Worm (Caenorhabditis elegans) whole organism, late embryonic: ENCODE measurements around the gene F44D12.2.

Source experiments
- C08G9.2 ChIP-seq: sonication (generic microtip); optimal IDR thresholded peaks from 2 replicates; lab custom pipeline; 2016; ENCODE audit warnings: mild to moderate bottlenecking, missing genetic modification characterization, moderate library complexity, missing compliant biosample characterization
- ceh-22 ChIP-seq: sonication (generic microtip); optimal IDR thresholded peaks from 2 replicates; lab custom pipeline; 2017; ENCODE audit warnings: missing biosample characterization, missing genetic modification characterization
- ceh-30 ChIP-seq: fragments of 150-350 bp; optimal IDR thresholded peaks from 2 replicates; lab custom pipeline; 2014; ENCODE audit warnings: missing biosample characterization, missing genetic modification characterization
- ceh-34 ChIP-seq: sonication (generic microtip); optimal IDR thresholded peaks from 2 replicates; lab custom pipeline; 2016; ENCODE audit warnings: mild to moderate bottlenecking, missing genetic modification characterization, missing compliant biosample characterization
- ceh-45 ChIP-seq: fragments of 200-800 bp; sonication (Bioruptor generic); IDR thresholded peaks from 2 replicates; pipeline ENCODE4 v1.3.6; 2022; ENCODE audit warnings: missing genetic modification reagents, missing genetic modification characterization, missing compliant biosample characterization
- ceh-9 ChIP-seq: sonication (generic microtip); optimal IDR thresholded peaks from 2 replicates; lab custom pipeline; 2016; ENCODE audit warnings: mild to moderate bottlenecking, missing genetic modification characterization, inconsistent platforms, missing compliant biosample characterization
- fkh-6 ChIP-seq: sonication (generic microtip); optimal IDR thresholded peaks from 2 replicates; lab custom pipeline; 2016; ENCODE audit warnings: missing genetic modification characterization, missing compliant biosample characterization
- hlh-30 ChIP-seq: sonication (generic microtip); optimal IDR thresholded peaks from 2 replicates; lab custom pipeline; 2017; ENCODE audit warnings: antibody characterized with exemption, missing genetic modification characterization, missing compliant biosample characterization; ENCODE audit not compliant: insufficient read depth
- hlh-8 ChIP-seq: sonication (generic microtip); optimal IDR thresholded peaks from 2 replicates; lab custom pipeline; 2016; ENCODE audit warnings: missing genotype, missing genetic modification characterization, missing compliant biosample characterization
- nfya-1 ChIP-seq: sonication (generic microtip); optimal IDR thresholded peaks from 2 replicates; lab custom pipeline; 2017; ENCODE audit warnings: missing genetic modification characterization, mild to moderate bottlenecking, missing compliant biosample characterization, antibody characterized with exemption, moderate library complexity
- nhr-11 ChIP-seq: fragments of 150-350 bp; optimal IDR thresholded peaks from 2 replicates; lab custom pipeline; 2014; ENCODE audit warnings: missing biosample characterization, missing genetic modification characterization
- pha-4 ChIP-seq: fragments of 150-350 bp; optimal IDR thresholded peaks from 2 replicates; lab custom pipeline; 2018; ENCODE audit warnings: missing biosample characterization, missing genetic modification reagents, missing genetic modification characterization
- sox-2 ChIP-seq: fragments of 200-800 bp; sonication (Bioruptor generic); IDR thresholded peaks from 2 replicates; pipeline ENCODE4 v1.3.6; 2022; ENCODE audit warnings: missing genetic modification reagents, missing genetic modification characterization, missing compliant biosample characterization
- tbx-7 ChIP-seq: sonication (generic microtip); optimal IDR thresholded peaks from 2 replicates; lab custom pipeline; 2016; ENCODE audit warnings: missing genotype, missing genetic modification characterization, missing compliant biosample characterization

ce11 chrIV:9972629-9973028, 44.9 kb downstream of the F44D12.2 start, which contains the start of the genes C47E12.12 and C47E12.10:
- TF ChIP-seq C08G9.2 = no peak
- no peak for TF ChIP-seq nhr-11 (tag; lab: Kevin White, UChicago)
- TF ChIP-seq sox-2 (GFP tag; lab: Robert Waterston, UW) = no peak
- no peak for TF ChIP-seq hlh-30 (tag; lab: Kevin White, UChicago)
- no peak for TF ChIP-seq pha-4 (tag; lab: Kevin White, UChicago)
- no peak for TF ChIP-seq ceh-9 (tag; lab: Kevin White, UChicago)
- TF ChIP-seq nfya-1 (tag; lab: Kevin White, UChicago) = no peak
- no peak for TF ChIP-seq ceh-22
- no peak for TF ChIP-seq hlh-8
- no peak for TF ChIP-seq ceh-30
- TF ChIP-seq tbx-7 (tag; lab: Kevin White, UChicago) = no peak
- TF ChIP-seq fkh-6 (tag; lab: Kevin White, UChicago) = no peak
- no peak for TF ChIP-seq ceh-34 (tag; lab: Kevin White, UChicago)
- no peak for TF ChIP-seq ceh-45 (GFP tag; lab: Robert Waterston, UW)
